Worm (Caenorhabditis elegans): Measurements from ENCODE around the gene sre-30.

- TF ChIP-seq W03F9.2 (tag; optimal IDR thresholded peaks at IDR 0.05) (no peak), dao-5 (tag; optimal IDR thresholded peaks at IDR 0.05) (no peak), him-1 (tag; optimal IDR thresholded peaks at IDR 0.05) (no peak)
These were observed 26.9 kb downstream of the sre-30 start, which contains the start of gene marc-5 for ce11 chrII:12379430-12379829.

All from whole organism, L4/young adult.